Fruit fly (Drosophila melanogaster) whole organism, embryonic: Measurements from ENCODE around the gene cue.
A peak's percentile ranks its signal among the peaks of the same experiment; 100 is the strongest.

ENCODE experiments used
- ATbp ChIP-seq: fragments of 200-800 bp; sonication (Bioruptor generic); optimal IDR thresholded peaks from 2 replicates; lab custom pipeline; 2017; ENCODE audit warnings: missing biosample characterization, mild to moderate bottlenecking, missing genetic modification characterization, missing genetic modification reagents
- Aef1 ChIP-seq: fragments of 200-800 bp; sonication (Bioruptor generic); IDR thresholded peaks from 3 replicates; pipeline ENCODE4 v1.3.6; 2022; ENCODE audit warnings: missing biosample characterization, missing genetic modification characterization
- B-H1 ChIP-seq: fragments of 200-800 bp; sonication (Bioruptor generic); IDR thresholded peaks from 3 replicates; pipeline ENCODE4 v1.3.6; 2022; ENCODE audit warnings: missing biosample characterization, missing genetic modification characterization
- B-H2 ChIP-seq: fragments of 200-800 bp; sonication (Bioruptor generic); optimal IDR thresholded peaks from 2 replicates; lab custom pipeline; 2018; ENCODE audit warnings: missing biosample characterization, mild to moderate bottlenecking, missing genetic modification characterization
- Bteb2 ChIP-seq: fragments of 200-800 bp; sonication (Bioruptor generic); optimal IDR thresholded peaks from 2 replicates; lab custom pipeline; 2016; ENCODE audit warnings: missing biosample characterization, missing genetic modification characterization
- C15 ChIP-seq: fragments of 200-800 bp; sonication (Bioruptor generic); IDR thresholded peaks from 3 replicates; pipeline ENCODE4 v1.3.6; 2022; ENCODE audit warnings: missing biosample characterization, missing genetic modification characterization
- CG10543 ChIP-seq: fragments of 200-800 bp; sonication (Bioruptor generic); optimal IDR thresholded peaks from 3 replicates; lab custom pipeline; 2017; ENCODE audit warnings: missing biosample characterization, mild to moderate bottlenecking, missing genetic modification characterization, moderate library complexity
- CG12391 ChIP-seq: fragments of 200-800 bp; sonication (Bioruptor generic); optimal IDR thresholded peaks from 3 replicates; lab custom pipeline; 2018; ENCODE audit warnings: missing biosample characterization, mild to moderate bottlenecking, missing genetic modification characterization, moderate library complexity
- CG12942 ChIP-seq: fragments of 200-800 bp; sonication (Bioruptor generic); optimal IDR thresholded peaks from 3 replicates; lab custom pipeline; 2016; ENCODE audit warnings: missing biosample characterization, missing genetic modification characterization
- CG17186 ChIP-seq: fragments of 200-800 bp; sonication (Bioruptor generic); optimal IDR thresholded peaks from 3 replicates; lab custom pipeline; 2017; ENCODE audit warnings: missing biosample characterization, missing genetic modification reagents, missing genetic modification characterization
- CG18011 ChIP-seq: fragments of 200-800 bp; sonication (Bioruptor generic); optimal IDR thresholded peaks from 2 replicates; lab custom pipeline; 2017; ENCODE audit warnings: missing biosample characterization, missing genetic modification characterization, mild to moderate bottlenecking, moderate library complexity, missing genotype
- CG18599 ChIP-seq: fragments of 200-800 bp; sonication (Bioruptor generic); optimal IDR thresholded peaks from 3 replicates; lab custom pipeline; 2017; ENCODE audit warnings: missing biosample characterization, missing genetic modification characterization, mild to moderate bottlenecking, moderate library complexity, missing genetic modification reagents
- CG2120 ChIP-seq: fragments of 200-800 bp; sonication (Bioruptor generic); optimal IDR thresholded peaks from 3 replicates; lab custom pipeline; 2016; ENCODE audit warnings: missing biosample characterization, missing genetic modification characterization
- CG3726 ChIP-seq: fragments of 200-800 bp; sonication (Bioruptor generic); IDR thresholded peaks from 3 replicates; pipeline ENCODE4, ENCODE4 v1.3.6; 2022; ENCODE audit warnings: missing biosample characterization, missing genetic modification characterization
- CG6791 ChIP-seq: fragments of 200-800 bp; sonication (Bioruptor generic); IDR thresholded peaks from 3 replicates; pipeline ENCODE4 v1.3.6; 2022; ENCODE audit warnings: missing biosample characterization, missing genetic modification characterization; ENCODE audit not compliant: partially characterized antibody
- CG7786 ChIP-seq: fragments of 200-800 bp; sonication (Bioruptor generic); optimal IDR thresholded peaks from 2 replicates; lab custom pipeline; 2016; ENCODE audit warnings: missing biosample characterization, missing genetic modification characterization
- CG8290 ChIP-seq, 3 experiments: fragments of 200-800 bp; sonication (Bioruptor generic); optimal IDR thresholded peaks; 2 replicates each; lab custom pipeline; 2016 to 2019; ENCODE audit warnings: missing biosample characterization in 3 of 3, missing genetic modification characterization in 3 of 3, mild to moderate bottlenecking in 2 of 3, moderate library complexity in 1 of 3
- CG8944 ChIP-seq: fragments of 200-800 bp; sonication (Bioruptor generic); optimal IDR thresholded peaks from 3 replicates; lab custom pipeline; 2016; ENCODE audit warnings: missing biosample characterization, missing genetic modification characterization
- CG9215 ChIP-seq: fragments of 200-800 bp; sonication (Bioruptor generic); IDR thresholded peaks from 2 replicates; pipeline ENCODE4 v1.3.6; 2022; ENCODE audit warnings: missing biosample characterization, missing genetic modification characterization
- CTCF ChIP-seq: fragments of 200-800 bp; sonication (Bioruptor generic); optimal IDR thresholded peaks from 2 replicates; lab custom pipeline; 2017; ENCODE audit warnings: missing biosample characterization, mild to moderate bottlenecking, missing genetic modification characterization, moderate library complexity
- D19A ChIP-seq: fragments of 200-800 bp; optimal IDR thresholded peaks from 3 replicates; lab custom pipeline; 2019; ENCODE audit warnings: missing biosample characterization, mild to moderate bottlenecking, missing genetic modification characterization, moderate library complexity
- Dad ChIP-seq: fragments of 200-800 bp; sonication (Bioruptor generic); optimal IDR thresholded peaks from 3 replicates; lab custom pipeline; 2016; ENCODE audit warnings: missing biosample characterization, missing genetic modification characterization
- Doc3 ChIP-seq: fragments of 200-800 bp; sonication (Bioruptor generic); IDR thresholded peaks from 3 replicates; pipeline ENCODE4 v1.3.6; 2022; ENCODE audit warnings: missing biosample characterization, missing genetic modification characterization; ENCODE audit not compliant: partially characterized antibody
- HLH3B ChIP-seq: fragments of 200-800 bp; sonication (Bioruptor generic); IDR thresholded peaks from 2 replicates; pipeline ENCODE4 v1.3.6; 2022; ENCODE audit warnings: missing biosample characterization, missing genetic modification characterization
- HLHmδ ChIP-seq: fragments of 200-800 bp; sonication (Bioruptor generic); optimal IDR thresholded peaks from 2 replicates; lab custom pipeline; 2018; ENCODE audit warnings: missing biosample characterization, mild to moderate bottlenecking, missing genetic modification characterization, moderate library complexity
- Hr3 ChIP-seq: fragments of 200-800 bp; sonication (Bioruptor generic); optimal IDR thresholded peaks from 3 replicates; lab custom pipeline; 2016; ENCODE audit warnings: missing biosample characterization, missing genetic modification characterization
- Hr51 ChIP-seq, 2 experiments: fragments of 200-800 bp; sonication (Bioruptor generic); optimal IDR thresholded peaks; 2 replicates in 1 of 2; 3 replicates in 1 of 2; lab custom pipeline; 2016 to 2018; ENCODE audit warnings: missing biosample characterization in 2 of 2, missing genetic modification characterization in 2 of 2, mild to moderate bottlenecking in 1 of 2, moderate library complexity in 1 of 2
- Kr ChIP-seq: fragments of 200-800 bp; sonication (Bioruptor generic); optimal IDR thresholded peaks from 2 replicates; lab custom pipeline; 2017; ENCODE audit warnings: missing biosample characterization, mild to moderate bottlenecking, missing genetic modification characterization
- Max ChIP-seq: fragments of 200-800 bp; sonication (Bioruptor generic); optimal IDR thresholded peaks from 2 replicates; lab custom pipeline; 2016; ENCODE audit warnings: missing biosample characterization, mild to moderate bottlenecking, missing genetic modification characterization
- Nf-YA ChIP-seq: fragments of 200-800 bp; sonication (Bioruptor generic); IDR thresholded peaks from 2 replicates; pipeline ENCODE4 v1.3.6; 2022; ENCODE audit warnings: missing biosample characterization, missing genetic modification characterization
- NfI ChIP-seq: fragments of 200-800 bp; sonication (Bioruptor generic); optimal IDR thresholded peaks from 3 replicates; lab custom pipeline; 2018; ENCODE audit warnings: missing biosample characterization, mild to moderate bottlenecking, missing genetic modification characterization, moderate library complexity
- Spps ChIP-seq: fragments of 200-800 bp; sonication (Bioruptor generic); optimal IDR thresholded peaks from 2 replicates; lab custom pipeline; 2018; ENCODE audit warnings: missing biosample characterization, mild to moderate bottlenecking, missing genetic modification characterization
- chm ChIP-seq: fragments of 200-800 bp; sonication (Bioruptor generic); IDR thresholded peaks from 2 replicates; pipeline ENCODE4 v1.3.6; 2022; ENCODE audit warnings: missing biosample characterization, missing genetic modification characterization
- crc ChIP-seq: fragments of 200-800 bp; sonication (Bioruptor generic); optimal IDR thresholded peaks from 2 replicates; lab custom pipeline; 2016; ENCODE audit warnings: missing biosample characterization, missing genetic modification characterization
- dm ChIP-seq: fragments of 200-800 bp; sonication (Bioruptor generic); optimal IDR thresholded peaks from 3 replicates; lab custom pipeline; 2016; ENCODE audit warnings: missing biosample characterization, missing genetic modification characterization
- dmrt99B ChIP-seq: fragments of 200-800 bp; sonication (Bioruptor generic); optimal IDR thresholded peaks from 2 replicates; lab custom pipeline; 2018; ENCODE audit warnings: missing biosample characterization, mild to moderate bottlenecking, missing genetic modification characterization, moderate library complexity
- grau ChIP-seq: fragments of 200-800 bp; optimal IDR thresholded peaks from 3 replicates; lab custom pipeline; 2019; ENCODE audit warnings: missing biosample characterization, mild to moderate bottlenecking, missing genetic modification characterization, moderate library complexity
- hkb ChIP-seq, 2 experiments: fragments of 200-800 bp in 1 of 2; fragments of >200 bp in 1 of 2; sonication (Bioruptor generic) in 1 of 2; IDR thresholded peaks in 1 of 2; optimal IDR thresholded peaks in 1 of 2; 2 replicates each; pipeline versions ENCODE4 v1.3.6 to Lab custom; 2017 to 2022; ENCODE audit warnings: missing biosample characterization in 1 of 2, missing genetic modification characterization in 1 of 2
- jigr1 ChIP-seq: fragments of 200-800 bp; sonication (Bioruptor generic); IDR thresholded peaks from 3 replicates; pipeline ENCODE4 v1.3.6; 2022; ENCODE audit warnings: missing biosample characterization, missing genetic modification characterization
- knrl ChIP-seq: fragments of 200-800 bp; sonication (Bioruptor generic); IDR thresholded peaks from 3 replicates; pipeline ENCODE4 v1.3.6; 2022; ENCODE audit warnings: missing biosample characterization, missing genetic modification characterization; ENCODE audit not compliant: partially characterized antibody
- lola ChIP-seq, 3 experiments: fragments of >200 bp in 2 of 3; fragments of 200-800 bp in 1 of 3; sonication (Bioruptor generic) in 1 of 3; optimal IDR thresholded peaks; 2 replicates each; lab custom pipeline; 2017 to 2019; ENCODE audit warnings: missing biosample characterization in 3 of 3, missing genetic modification characterization in 3 of 3, mild to moderate bottlenecking in 1 of 3, moderate library complexity in 1 of 3
- luna ChIP-seq: fragments of 200-800 bp; sonication (Bioruptor generic); optimal IDR thresholded peaks from 2 replicates; lab custom pipeline; 2016; ENCODE audit warnings: missing biosample characterization, missing genetic modification characterization
- nerfin-1 ChIP-seq: fragments of 200-800 bp; sonication (Bioruptor generic); optimal IDR thresholded peaks from 3 replicates; lab custom pipeline; 2019; ENCODE audit warnings: missing biosample characterization, mild to moderate bottlenecking, missing genetic modification characterization, moderate library complexity
- onecut ChIP-seq: fragments of 200-800 bp; sonication (Bioruptor generic); IDR thresholded peaks from 2 replicates; pipeline ENCODE4 v1.3.6; 2022; ENCODE audit warnings: missing biosample characterization, missing genetic modification characterization
- peb ChIP-seq: fragments of 200-800 bp; sonication (Bioruptor generic); IDR thresholded peaks from 2 replicates; pipeline ENCODE4 v1.3.6; 2022; ENCODE audit warnings: missing biosample characterization, missing genetic modification characterization
- pfk ChIP-seq: fragments of 200-800 bp; sonication (Bioruptor generic); optimal IDR thresholded peaks from 2 replicates; lab custom pipeline; 2018; ENCODE audit warnings: missing biosample characterization, mild to moderate bottlenecking, missing genetic modification characterization, moderate library complexity
- sim ChIP-seq: fragments of 200-800 bp; sonication (Bioruptor generic); IDR thresholded peaks from 2 replicates; pipeline ENCODE4 v1.3.6; 2022; ENCODE audit warnings: missing biosample characterization, missing genetic modification characterization
- ttk ChIP-seq: fragments of 200-800 bp; sonication (Bioruptor generic); IDR thresholded peaks from 2 replicates; pipeline ENCODE4 v2.1.2; 2022; ENCODE audit warnings: missing biosample characterization, missing genetic modification characterization
- unc-4 ChIP-seq: fragments of 200-800 bp; sonication (Bioruptor generic); IDR thresholded peaks from 2 replicates; pipeline ENCODE4 v1.3.6; 2022; ENCODE audit warnings: missing biosample characterization, missing genetic modification characterization; ENCODE audit not compliant: partially characterized antibody
- vvl ChIP-seq: fragments of 200-800 bp; sonication (Bioruptor generic); IDR thresholded peaks from 2 replicates; pipeline ENCODE4 v1.3.6; 2022; ENCODE audit warnings: missing biosample characterization, missing genetic modification characterization

cue gene

DNA sequence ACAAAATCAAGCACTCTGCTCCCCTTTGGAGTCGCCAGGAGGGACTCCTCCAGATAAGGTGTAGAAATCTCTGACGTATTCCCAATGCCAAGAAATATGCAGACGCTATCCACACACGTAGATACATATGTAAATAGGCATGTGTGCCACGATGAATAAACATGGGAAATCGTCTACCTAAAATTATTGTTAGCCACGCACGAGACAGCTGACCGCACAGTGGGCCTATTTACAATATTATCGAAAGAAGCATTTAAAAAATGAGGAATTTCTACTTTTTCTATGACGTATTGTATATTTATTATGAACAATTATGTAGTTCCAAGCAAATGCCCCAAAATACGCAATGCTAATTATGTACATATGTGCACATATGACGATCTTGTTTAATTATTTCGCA lies 32.1 kb upstream of the cue start (continued):
- TF ChIP-seq peb (GFP tag; lab: Robert Waterston, UW) (0 out of 2 replicates have a peak, but pooled peaks have one; percentile 26), NfI (GFP tag; lab: Kevin White, UChicago) (no peak), D19A (no peak), Doc3 (GFP tag; lab: Robert Waterston, UW) (no peak), CG8290 (GFP tag; optimal IDR thresholded peaks at IDR 0.05; lab: Kevin White, UChicago) (no peak), CG8290 (tag; optimal IDR thresholded peaks at IDR 0.05; lab: Kevin White, UChicago) (peak in 1 of 2 experiments; percentile 36), Dad (GFP tag; lab: Kevin White, UChicago) (no peak), Kr (GFP tag; lab: Kevin White, UChicago) (no peak), pfk (GFP tag; lab: Kevin White, UChicago) (peak; percentile 47), Hr3 (GFP tag; lab: Kevin White, UChicago) (no peak), CG7786 (no peak), B-H2 (no peak), C15 (no peak), hkb (optimal IDR thresholded peaks at IDR 0.05; lab: Kevin White, UChicago) (no peak), hkb (GFP tag; IDR thresholded peaks at IDR 0.05; lab: Robert Waterston, UW) (peak; percentile 38; the same call in 1 of the 2 replicates), nerfin-1 (no peak), CG17186 (GFP tag; lab: Kevin White, UChicago) (no peak), lola (GFP tag; optimal IDR thresholded peaks at IDR 0.05; lab: Kevin White, UChicago) (no peak), B-H1 (GFP tag; lab: Robert Waterston, UW) (peak; percentile 16; the same call in 1 of the 3 replicates), CTCF (GFP tag; lab: Kevin White, UChicago) (no peak), Max (GFP tag; lab: Kevin White, UChicago) (peak; percentile 33), HLH3B (GFP tag; lab: Robert Waterston, UW) (no peak), Hr51 (GFP tag; optimal IDR thresholded peaks at IDR 0.05; lab: Kevin White, UChicago) (peak in 1 of 2 experiments; percentile 36), Aef1 (GFP tag; lab: Robert Waterston, UW) (no peak), luna (GFP tag; lab: Kevin White, UChicago) (no peak), vvl (peak; percentile 96), ttk (no peak), knrl (GFP tag; lab: Robert Waterston, UW) (no peak), CG2120 (GFP tag; lab: Kevin White, UChicago) (peak; percentile 54), CG3726 (GFP tag; lab: Robert Waterston, UW) (no peak), Bteb2 (GFP tag; lab: Kevin White, UChicago) (no peak), sim (GFP tag; lab: Robert Waterston, UW) (no peak), chm (GFP tag; lab: Robert Waterston, UW) (no peak), CG8944 (GFP tag; lab: Kevin White, UChicago) (no peak), onecut (GFP tag; lab: Robert Waterston, UW) (no peak), HLHmδ (GFP tag; lab: Kevin White, UChicago) (no peak), CG18011 (GFP tag; lab: Kevin White, UChicago) (no peak), CG12391 (tag; lab: Kevin White, UChicago) (peak; percentile 1), grau (tag; lab: Kevin White, UChicago) (no peak), jigr1 (GFP tag; lab: Robert Waterston, UW) (no peak), dmrt99B (tag; lab: Kevin White, UChicago) (peak; percentile 39), unc-4 (GFP tag; lab: Robert Waterston, UW) (no peak), CG12942 (GFP tag; lab: Kevin White, UChicago) (no peak), Nf-YA (GFP tag; lab: Robert Waterston, UW) (0 out of 2 replicates have a peak, but pooled peaks have one; percentile 58), CG6791 (GFP tag; lab: Robert Waterston, UW) (no peak), crc (GFP tag; lab: Kevin White, UChicago) (no peak), CG10543 (no peak), CG9215 (GFP tag; lab: Robert Waterston, UW) (peak; percentile 30; the same call in 1 of the 2 replicates), Spps (tag; lab: Kevin White, UChicago) (no peak), dm (GFP tag; lab: Kevin White, UChicago) (no peak), CG18599 (GFP tag; lab: Kevin White, UChicago) (peak; percentile 11), ATbp (GFP tag; lab: Kevin White, UChicago) (peak; percentile 30)
